Fruit fly (Drosophila melanogaster) whole organism, embryonic: ENCODE measurements around the gene CG15549.
A peak's percentile ranks its signal among the peaks of the same experiment; 100 is the strongest.

Experiments
- Atf3 ChIP-seq: fragments of 200-800 bp; sonication (Bioruptor generic); optimal IDR thresholded peaks from 3 replicates; lab custom pipeline; 2016; ENCODE audit warnings: missing biosample characterization, missing genetic modification characterization
- CG10209 ChIP-seq: fragments of 200-800 bp; sonication (Bioruptor generic); optimal IDR thresholded peaks from 3 replicates; lab custom pipeline; 2017; ENCODE audit warnings: missing biosample characterization, mild to moderate bottlenecking, missing genetic modification characterization, missing genetic modification reagents
- CG1024 ChIP-seq: fragments of 200-800 bp; sonication (Bioruptor generic); IDR thresholded peaks from 2 replicates; pipeline ENCODE4 v1.3.6; 2022; ENCODE audit warnings: missing biosample characterization, missing genetic modification characterization
- CG12071 ChIP-seq: fragments of 200-800 bp; sonication (Bioruptor generic); optimal IDR thresholded peaks from 3 replicates; lab custom pipeline; 2018; ENCODE audit warnings: missing biosample characterization, mild to moderate bottlenecking, missing genetic modification characterization
- CG12299 ChIP-seq: fragments of 200-800 bp; sonication (Bioruptor generic); optimal IDR thresholded peaks from 2 replicates; lab custom pipeline; 2018; ENCODE audit warnings: missing biosample characterization, mild to moderate bottlenecking, missing genetic modification characterization
- CG13894 ChIP-seq: fragments of 200-800 bp; sonication (Bioruptor generic); optimal IDR thresholded peaks from 3 replicates; lab custom pipeline; 2018; ENCODE audit warnings: missing biosample characterization, mild to moderate bottlenecking, missing genetic modification characterization, moderate library complexity
- CG2116 ChIP-seq: fragments of 200-800 bp; sonication (Bioruptor generic); optimal IDR thresholded peaks from 3 replicates; lab custom pipeline; 2018; ENCODE audit warnings: missing biosample characterization, mild to moderate bottlenecking, missing genetic modification characterization
- CG2120 ChIP-seq: fragments of 200-800 bp; sonication (Bioruptor generic); optimal IDR thresholded peaks from 3 replicates; lab custom pipeline; 2016; ENCODE audit warnings: missing biosample characterization, missing genetic modification characterization
- CG2199 ChIP-seq: fragments of 200-800 bp; sonication (Bioruptor generic); IDR thresholded peaks from 3 replicates; pipeline ENCODE4 v1.3.6; 2022; ENCODE audit warnings: missing biosample characterization, missing genetic modification characterization
- CG2678 ChIP-seq: fragments of 200-800 bp; sonication (Bioruptor generic); optimal IDR thresholded peaks from 3 replicates; lab custom pipeline; 2019; ENCODE audit warnings: missing biosample characterization, mild to moderate bottlenecking, missing genetic modification characterization, moderate library complexity
- CG2875 ChIP-seq: fragments of 200-800 bp; sonication (Bioruptor generic); optimal IDR thresholded peaks from 2 replicates; lab custom pipeline; 2017; ENCODE audit warnings: missing biosample characterization, mild to moderate bottlenecking, missing genetic modification characterization, missing genetic modification reagents
- CG3995 ChIP-seq: fragments of 200-800 bp; sonication (Bioruptor generic); optimal IDR thresholded peaks from 3 replicates; lab custom pipeline; 2016; ENCODE audit warnings: missing biosample characterization, missing genetic modification characterization
- CG4360 ChIP-seq: fragments of 200-800 bp; sonication (Bioruptor generic); IDR thresholded peaks from 2 replicates; pipeline ENCODE4 v1.3.6; 2022; ENCODE audit warnings: missing biosample characterization, missing genetic modification characterization
- CG6654 ChIP-seq: fragments of 200-800 bp; sonication (Bioruptor generic); optimal IDR thresholded peaks from 2 replicates; lab custom pipeline; 2017; ENCODE audit warnings: missing biosample characterization, mild to moderate bottlenecking, missing genetic modification characterization
- CG6854 ChIP-seq: fragments of 200-800 bp; sonication (Bioruptor generic); optimal IDR thresholded peaks from 3 replicates; lab custom pipeline; 2017; ENCODE audit warnings: missing biosample characterization, mild to moderate bottlenecking, missing genetic modification characterization
- CG8089 ChIP-seq: fragments of 200-800 bp; sonication (Bioruptor generic); optimal IDR thresholded peaks from 3 replicates; lab custom pipeline; 2016; ENCODE audit warnings: missing biosample characterization, missing genetic modification characterization
- CoRest ChIP-seq: fragments of 200-800 bp; sonication (Bioruptor generic); optimal IDR thresholded peaks from 3 replicates; lab custom pipeline; 2018; ENCODE audit warnings: missing biosample characterization, mild to moderate bottlenecking, missing genetic modification characterization, moderate library complexity
- D19A ChIP-seq: fragments of 200-800 bp; optimal IDR thresholded peaks from 3 replicates; lab custom pipeline; 2019; ENCODE audit warnings: missing biosample characterization, mild to moderate bottlenecking, missing genetic modification characterization, moderate library complexity
- Doc3 ChIP-seq: fragments of 200-800 bp; sonication (Bioruptor generic); IDR thresholded peaks from 3 replicates; pipeline ENCODE4 v1.3.6; 2022; ENCODE audit warnings: missing biosample characterization, missing genetic modification characterization; ENCODE audit not compliant: partially characterized antibody
- Ets65A ChIP-seq: fragments of 200-800 bp; sonication (Bioruptor generic); peaks from one replicate; lab custom pipeline; 2016; ENCODE audit warnings: missing biosample characterization, missing genetic modification characterization
- Gug ChIP-seq: fragments of 200-800 bp; sonication (Bioruptor generic); IDR thresholded peaks from 4 replicates; pipeline ENCODE4 v1.3.6; 2022; ENCODE audit warnings: missing biosample characterization, missing genetic modification characterization
- Myb ChIP-seq: fragments of 200-800 bp; sonication (Bioruptor generic); optimal IDR thresholded peaks from 2 replicates; lab custom pipeline; 2016; ENCODE audit warnings: missing biosample characterization, missing genetic modification characterization
- Nf-YC ChIP-seq: fragments of 200-800 bp; optimal IDR thresholded peaks from 3 replicates; lab custom pipeline; 2019; ENCODE audit warnings: missing biosample characterization, mild to moderate bottlenecking, missing genetic modification characterization, moderate library complexity
- Ptx1 ChIP-seq: fragments of 200-800 bp; sonication (Bioruptor generic); IDR thresholded peaks from 2 replicates; pipeline ENCODE4 v1.3.6; 2022; ENCODE audit warnings: missing biosample characterization, missing genetic modification characterization
- Trl ChIP-seq, 3 experiments: fragments of >200 bp in 2 of 3; fragments of 200-800 bp in 1 of 3; sonication (Bioruptor generic) in 1 of 3; optimal IDR thresholded peaks; 2 replicates in 1 of 3; 3 replicates in 2 of 3; lab custom pipeline; 2016 to 2017; ENCODE audit warnings: missing biosample characterization in 1 of 3, missing genetic modification characterization in 1 of 3
- aop ChIP-seq: fragments of 200-800 bp; sonication (Bioruptor generic); IDR thresholded peaks from 2 replicates; pipeline ENCODE4 v1.3.6; 2022; ENCODE audit warnings: missing biosample characterization, missing genetic modification characterization
- bbx ChIP-seq: fragments of 200-800 bp; sonication (Bioruptor generic); IDR thresholded peaks from 2 replicates; pipeline ENCODE4 v1.3.6; 2022; ENCODE audit warnings: missing biosample characterization, missing genetic modification characterization; ENCODE audit not compliant: partially characterized antibody
- bigmax ChIP-seq: fragments of 200-800 bp; sonication (Bioruptor generic); optimal IDR thresholded peaks from 2 replicates; lab custom pipeline; 2018; ENCODE audit warnings: missing biosample characterization, mild to moderate bottlenecking, missing genetic modification characterization
- bowl ChIP-seq: fragments of 200-800 bp; sonication (Bioruptor generic); IDR thresholded peaks from 2 replicates; pipeline ENCODE4 v1.3.6; 2022; ENCODE audit warnings: missing biosample characterization, missing genetic modification characterization
- caup ChIP-seq: fragments of 200-800 bp; sonication (Bioruptor generic); optimal IDR thresholded peaks from 3 replicates; lab custom pipeline; 2017; ENCODE audit warnings: missing biosample characterization, mild to moderate bottlenecking, missing genetic modification characterization, moderate library complexity; ENCODE audit not compliant: severe bottlenecking
- chn ChIP-seq: fragments of 200-800 bp; sonication (Bioruptor generic); optimal IDR thresholded peaks from 2 replicates; lab custom pipeline; 2016; ENCODE audit warnings: missing biosample characterization, missing genetic modification characterization
- crc ChIP-seq: fragments of 200-800 bp; sonication (Bioruptor generic); optimal IDR thresholded peaks from 2 replicates; lab custom pipeline; 2016; ENCODE audit warnings: missing biosample characterization, missing genetic modification characterization
- eve ChIP-seq, 2 experiments: fragments of >200 bp; optimal IDR thresholded peaks; 2 replicates each; lab custom pipeline; 2017; ENCODE audit warnings: missing biosample characterization in 2 of 2, missing genetic modification characterization in 2 of 2
- eyg ChIP-seq: fragments of 200-800 bp; sonication (Bioruptor generic); optimal IDR thresholded peaks from 3 replicates; lab custom pipeline; 2016; ENCODE audit warnings: missing biosample characterization, missing genetic modification characterization
- gce ChIP-seq: fragments of 200-800 bp; sonication (Bioruptor generic); IDR thresholded peaks from 3 replicates; pipeline ENCODE4 v1.3.6; 2022; ENCODE audit warnings: missing biosample characterization, missing genetic modification characterization
- gcm ChIP-seq: fragments of 200-800 bp; sonication (Bioruptor generic); optimal IDR thresholded peaks from 2 replicates; lab custom pipeline; 2019; ENCODE audit warnings: missing biosample characterization, mild to moderate bottlenecking, missing genetic modification characterization, moderate library complexity
- gem ChIP-seq: fragments of 200-800 bp; sonication (Bioruptor generic); optimal IDR thresholded peaks from 2 replicates; lab custom pipeline; 2019; ENCODE audit warnings: missing biosample characterization, mild to moderate bottlenecking, missing genetic modification characterization, moderate library complexity
- grau ChIP-seq: fragments of 200-800 bp; optimal IDR thresholded peaks from 3 replicates; lab custom pipeline; 2019; ENCODE audit warnings: missing biosample characterization, mild to moderate bottlenecking, missing genetic modification characterization, moderate library complexity
- ind ChIP-seq: fragments of 200-800 bp; sonication (Bioruptor generic); optimal IDR thresholded peaks from 3 replicates; lab custom pipeline; 2016; ENCODE audit warnings: missing biosample characterization, missing genetic modification characterization
- pan ChIP-seq, 4 experiments: fragments of >200 bp in 3 of 4; fragments of 200-800 bp in 1 of 4; sonication (Bioruptor generic) in 1 of 4; optimal IDR thresholded peaks in 3 of 4; IDR thresholded peaks in 1 of 4; 2 replicates each; pipeline versions ENCODE4 v1.3.6 to Lab custom; 2017 to 2022; ENCODE audit warnings: missing biosample characterization in 2 of 4, missing genetic modification characterization in 2 of 4, mixed read lengths in 1 of 4
- pb ChIP-seq: fragments of 200-800 bp; sonication (Bioruptor generic); optimal IDR thresholded peaks from 3 replicates; lab custom pipeline; 2016; ENCODE audit warnings: missing biosample characterization, missing genetic modification characterization
- pho ChIP-seq: fragments of 200-800 bp; sonication (Bioruptor generic); optimal IDR thresholded peaks from 2 replicates; lab custom pipeline; 2016; ENCODE audit warnings: missing biosample characterization, missing genetic modification characterization
- phol ChIP-seq: fragments of 200-800 bp; sonication (Bioruptor generic); optimal IDR thresholded peaks from 3 replicates; lab custom pipeline; 2018; ENCODE audit warnings: missing biosample characterization, mild to moderate bottlenecking, missing genetic modification characterization, moderate library complexity
- ro ChIP-seq: fragments of 200-800 bp; sonication (Bioruptor generic); IDR thresholded peaks from 2 replicates; pipeline ENCODE4 v1.3.6; 2022; ENCODE audit warnings: missing biosample characterization, missing genetic modification characterization
- tin ChIP-seq: fragments of 200-800 bp; sonication (Bioruptor generic); optimal IDR thresholded peaks from 3 replicates; lab custom pipeline; 2016; ENCODE audit warnings: missing biosample characterization, missing genetic modification characterization
- tll ChIP-seq, 2 experiments: fragments of 200-800 bp in 1 of 2; fragments of >200 bp in 1 of 2; sonication (Bioruptor generic) in 1 of 2; optimal IDR thresholded peaks; 2 replicates each; lab custom pipeline; 2017 to 2019; ENCODE audit warnings: missing biosample characterization in 2 of 2, missing genetic modification characterization in 2 of 2, mild to moderate bottlenecking in 1 of 2, moderate library complexity in 1 of 2
- wor ChIP-seq: fragments of 200-800 bp; sonication (Bioruptor generic); IDR thresholded peaks from 2 replicates; pipeline ENCODE4 v1.3.6; 2022; ENCODE audit warnings: missing biosample characterization, missing genetic modification characterization

CG15549 gene

DNA sequence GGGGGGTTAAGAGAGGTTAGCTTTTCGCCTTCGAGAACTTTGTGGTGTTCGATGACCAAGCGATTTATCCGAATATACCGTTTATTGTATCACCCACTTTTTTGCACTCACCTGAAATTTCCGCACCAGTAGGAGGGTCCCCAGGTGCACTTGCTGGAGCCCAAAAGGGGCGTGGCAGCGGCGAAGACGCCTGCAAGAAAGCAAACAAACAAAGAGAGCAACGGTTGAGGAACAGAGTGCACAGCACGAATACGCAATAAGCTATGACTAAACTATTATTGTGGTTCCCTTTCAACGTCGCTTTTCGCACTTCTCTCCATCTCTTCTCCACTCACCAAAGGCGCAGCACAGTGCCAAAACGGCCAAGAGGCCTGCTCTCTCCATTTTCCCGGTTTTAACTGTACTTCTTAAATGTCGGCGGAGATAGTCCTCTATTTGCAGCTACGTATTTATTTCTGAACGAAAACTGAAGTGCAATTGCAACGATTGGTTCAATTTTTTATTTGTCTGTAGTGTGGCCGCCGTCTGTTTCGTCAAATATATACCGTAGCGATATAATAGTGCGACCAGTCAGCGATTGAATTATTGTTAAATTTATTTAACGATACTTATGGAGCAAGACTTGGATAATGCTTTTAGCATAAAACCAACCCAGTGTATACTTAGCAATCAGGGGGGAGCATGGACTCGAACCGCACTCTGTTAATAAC, 47.6 kb downstream of the CG15549 start, which contains the start of gene Sap-r (continued):
- TF ChIP-seq eyg (GFP tag; lab: Kevin White, UChicago) (no peak), crc (GFP tag; lab: Kevin White, UChicago) (no peak), Myb (peak; percentile 67), CG3995 (GFP tag; lab: Kevin White, UChicago) (no peak), caup (GFP tag; lab: Kevin White, UChicago) (no peak), gce (GFP tag; lab: Robert Waterston, UW) (no peak), grau (tag; lab: Kevin White, UChicago) (no peak), ind (GFP tag; lab: Kevin White, UChicago) (no peak), D19A (tag; lab: Kevin White, UChicago) (no peak), Nf-YC (peak; percentile 92), tin (GFP tag; lab: Kevin White, UChicago) (no peak), wor (GFP tag; lab: Robert Waterston, UW) (no peak), Doc3 (GFP tag; lab: Robert Waterston, UW) (no peak; the same call in 2 of the 3 replicates), gem (tag; lab: Kevin White, UChicago) (no peak), gcm (GFP tag; lab: Kevin White, UChicago) (no peak), CG8089 (GFP tag; lab: Kevin White, UChicago) (no peak), CG2875 (GFP tag; lab: Kevin White, UChicago) (no peak), phol (peak; percentile 49), CG2116 (GFP tag; lab: Kevin White, UChicago) (peak; percentile 28), Ptx1 (no peak), Atf3 (GFP tag; lab: Kevin White, UChicago) (no peak), eve (GFP tag; optimal IDR thresholded peaks at IDR 0.05; lab: Kevin White, UChicago) (no peak), Gug (GFP tag; lab: Robert Waterston, UW) (no peak), tll (GFP tag; optimal IDR thresholded peaks at IDR 0.05; lab: Kevin White, UChicago) (no peak), CG1024 (no peak), aop (no peak), ro (GFP tag; lab: Robert Waterston, UW) (no peak), CG6854 (GFP tag; lab: Kevin White, UChicago) (no peak), bowl (GFP tag; lab: Robert Waterston, UW) (no peak), pan (optimal IDR thresholded peaks at IDR 0.05; lab: Kevin White, UChicago) (no peak), pan (GFP tag; optimal IDR thresholded peaks at IDR 0.05 in 1 of 2, IDR thresholded peaks at IDR 0.05 in 1 of 2) (no peak), bbx (GFP tag; lab: Robert Waterston, UW) (peak; percentile 80), bigmax (GFP tag; lab: Kevin White, UChicago) (no peak)

- TF ChIP-seq pb (GFP tag; lab: Kevin White, UChicago) (no peak), chn (GFP tag; lab: Kevin White, UChicago) (peak; percentile 27), CG12071 (GFP tag; lab: Kevin White, UChicago) (peak; percentile 67), CG6654 (GFP tag; lab: Kevin White, UChicago) (no peak), CG4360 (GFP tag; lab: Robert Waterston, UW) (no peak), CG2678 (tag; lab: Kevin White, UChicago) (peak; percentile 77), CG2199 (GFP tag; lab: Robert Waterston, UW) (peak; percentile 44; the same call in 1 of the 3 replicates), pho (peak; percentile 9), tll (GFP tag; optimal IDR thresholded peaks at IDR 0.05; lab: Kevin White, UChicago) (no peak), Trl (optimal IDR thresholded peaks at IDR 0.05; lab: Kevin White, UChicago) (no peak), Trl (GFP tag; optimal IDR thresholded peaks at IDR 0.05; lab: Kevin White, UChicago) (peak; percentile 43), CG12299 (tag; lab: Kevin White, UChicago) (no peak), CoRest (tag; lab: Kevin White, UChicago) (peak; percentile 60), CG2120 (GFP tag; lab: Kevin White, UChicago) (peak; percentile 78), CG13894 (tag; lab: Kevin White, UChicago) (no peak), Ets65A (peak; percentile 96), CG10209 (GFP tag; lab: Kevin White, UChicago) (peak; percentile 60)
Measured at dm6 chr3R:30887711-30888549, 48.4 kb downstream of the CG15549 start.
